Worm (Caenorhabditis elegans) whole organism, L1 larva: Measurements from ENCODE around the gene nop-1.

Experiments
- C34B4.2 ChIP-seq: sonication (generic microtip); optimal IDR thresholded peaks from 2 replicates; lab custom pipeline; 2017; ENCODE audit warnings: mild to moderate bottlenecking, missing genetic modification characterization, missing compliant biosample characterization
- F16B12.6 ChIP-seq: fragments of 150-350 bp; optimal IDR thresholded peaks from 2 replicates; lab custom pipeline; 2014; ENCODE audit warnings: missing biosample characterization, missing genetic modification characterization
- Y116A8C.19 ChIP-seq: sonication (generic microtip); optimal IDR thresholded peaks from 2 replicates; lab custom pipeline; 2016; ENCODE audit warnings: missing compliant biosample characterization, missing genetic modification characterization, borderline replicate concordance
- aha-1 ChIP-seq: fragments of 150-350 bp; optimal IDR thresholded peaks from 2 replicates; lab custom pipeline; 2014; ENCODE audit warnings: missing biosample characterization, missing genetic modification characterization
- ama-1 ChIP-seq: fragments of 150-350 bp; optimal IDR thresholded peaks from 2 replicates; lab custom pipeline; 2014
- blmp-1 ChIP-seq: fragments of 150-350 bp; optimal IDR thresholded peaks from 2 replicates; lab custom pipeline; 2014; ENCODE audit warnings: missing biosample characterization, missing genetic modification characterization
- ceh-63 ChIP-seq: fragments of 200-800 bp; sonication (Bioruptor generic); optimal IDR thresholded peaks from 2 replicates; lab custom pipeline; 2018; ENCODE audit warnings: mild to moderate bottlenecking, missing genetic modification characterization, missing compliant biosample characterization
- ceh-8 ChIP-seq: fragments of 200-800 bp; sonication (Bioruptor generic); optimal IDR thresholded peaks from 2 replicates; lab custom pipeline; 2018; ENCODE audit warnings: mild to moderate bottlenecking, missing genetic modification characterization, moderate library complexity, missing compliant biosample characterization
- ceh-88 ChIP-seq: fragments of 200-800 bp; sonication (Bioruptor generic); IDR thresholded peaks from 2 replicates; pipeline ENCODE4 v1.3.6; 2022; ENCODE audit warnings: missing genetic modification characterization, missing compliant biosample characterization
- ces-1 ChIP-seq: fragments of 150-350 bp; optimal IDR thresholded peaks from 2 replicates; lab custom pipeline; 2014; ENCODE audit warnings: missing biosample characterization, missing genetic modification reagents, missing genetic modification characterization
- dpl-1 ChIP-seq, 3 experiments: fragments of 150-350 bp in 2 of 3; sonication (generic microtip) in 1 of 3; optimal IDR thresholded peaks; 2 replicates each; lab custom pipeline; 2014 to 2017; ENCODE audit warnings: missing biosample characterization in 3 of 3, missing genetic modification characterization in 3 of 3, missing genetic modification reagents in 3 of 3
- dsc-1 ChIP-seq: sonication (generic microtip); optimal IDR thresholded peaks from 2 replicates; lab custom pipeline; 2016; ENCODE audit warnings: mild to moderate bottlenecking, missing genetic modification characterization, missing compliant biosample characterization
- efl-1 ChIP-seq, 4 experiments: fragments of 150-350 bp; optimal IDR thresholded peaks in 3 of 4; peaks in 1 of 4; 1 replicate in 1 of 4; 2 replicates in 3 of 4; lab custom pipeline; 2014; ENCODE audit warnings: missing biosample characterization in 2 of 4, missing genetic modification characterization in 2 of 4, missing genetic modification reagents in 2 of 4
- efl-3 ChIP-seq: fragments of 200-800 bp; sonication (Bioruptor generic); optimal IDR thresholded peaks from 2 replicates; lab custom pipeline; 2018; ENCODE audit warnings: mild to moderate bottlenecking, missing genetic modification characterization, missing compliant biosample characterization
- egl-27 ChIP-seq, 2 experiments: fragments of 150-350 bp in 1 of 2; sonication (generic microtip); optimal IDR thresholded peaks; 3 replicates each; lab custom pipeline; 2017 to 2018; ENCODE audit warnings: missing biosample characterization in 2 of 2, missing genetic modification characterization in 2 of 2, missing genetic modification reagents in 2 of 2
- fkh-10 ChIP-seq: sonication (generic microtip); optimal IDR thresholded peaks from 2 replicates; lab custom pipeline; 2017; ENCODE audit warnings: missing biosample characterization, missing genetic modification reagents, missing genetic modification characterization
- fkh-4 ChIP-seq: sonication (generic microtip); optimal IDR thresholded peaks from 2 replicates; lab custom pipeline; 2016; ENCODE audit warnings: missing compliant biosample characterization, missing genetic modification characterization, borderline replicate concordance
- fkh-8 ChIP-seq: sonication (generic microtip); optimal IDR thresholded peaks from 2 replicates; lab custom pipeline; 2016; ENCODE audit warnings: mild to moderate bottlenecking, missing genetic modification characterization, missing compliant biosample characterization
- fos-1 ChIP-seq: fragments of 150-350 bp; optimal IDR thresholded peaks from 2 replicates; lab custom pipeline; 2014; ENCODE audit warnings: missing biosample characterization, missing genetic modification characterization
- grh-1 ChIP-seq: fragments of 200-800 bp; sonication (Bioruptor generic); IDR thresholded peaks from 2 replicates; pipeline ENCODE4 v1.3.6; 2022; ENCODE audit warnings: missing genetic modification reagents, missing genetic modification characterization, missing compliant biosample characterization
- hlh-17 ChIP-seq: fragments of 200-800 bp; sonication (Bioruptor generic); optimal IDR thresholded peaks from 2 replicates; lab custom pipeline; 2018; ENCODE audit warnings: missing genetic modification characterization, mild to moderate bottlenecking, missing compliant biosample characterization, moderate library complexity, borderline replicate concordance
- hlh-4 ChIP-seq: sonication (generic microtip); optimal IDR thresholded peaks from 2 replicates; lab custom pipeline; 2016; ENCODE audit warnings: mild to moderate bottlenecking, missing genetic modification characterization, missing compliant biosample characterization
- irx-1 ChIP-seq: sonication (generic microtip); optimal IDR thresholded peaks from 2 replicates; lab custom pipeline; 2016; ENCODE audit warnings: missing genetic modification characterization, missing compliant biosample characterization
- lin-14 ChIP-seq: fragments of 200-800 bp; sonication (Bioruptor generic); optimal IDR thresholded peaks from 2 replicates; lab custom pipeline; 2018; ENCODE audit warnings: mild to moderate bottlenecking, missing genetic modification characterization, moderate library complexity, missing compliant biosample characterization
- lin-15B ChIP-seq: fragments of 150-350 bp; sonication (generic microtip); optimal IDR thresholded peaks from 3 replicates; lab custom pipeline; 2014; ENCODE audit warnings: missing biosample characterization, missing genetic modification characterization
- lin-35 ChIP-seq, 2 experiments: fragments of 150-350 bp; optimal IDR thresholded peaks; 2 replicates each; lab custom pipeline; 2014; ENCODE audit warnings: missing biosample characterization in 2 of 2, missing genetic modification characterization in 2 of 2, missing genetic modification reagents in 2 of 2
- lir-3 ChIP-seq: sonication (generic microtip); optimal IDR thresholded peaks from 2 replicates; lab custom pipeline; 2016; ENCODE audit warnings: mild to moderate bottlenecking, missing genetic modification characterization, moderate library complexity, missing compliant biosample characterization; ENCODE audit not compliant: poor library complexity
- lsy-2 ChIP-seq, 2 experiments: fragments of 150-350 bp; optimal IDR thresholded peaks; 2 replicates each; lab custom pipeline; 2014; ENCODE audit warnings: missing biosample characterization in 2 of 2, missing genetic modification characterization in 2 of 2
- mef-2 ChIP-seq: fragments of 150-350 bp; optimal IDR thresholded peaks from 2 replicates; lab custom pipeline; 2014; ENCODE audit warnings: missing biosample characterization, missing genetic modification characterization
- mep-1 ChIP-seq: fragments of 150-350 bp; optimal IDR thresholded peaks from 2 replicates; lab custom pipeline; 2014; ENCODE audit warnings: missing biosample characterization, missing genetic modification characterization
- nhr-11 ChIP-seq: fragments of 150-350 bp; optimal IDR thresholded peaks from 2 replicates; lab custom pipeline; 2014; ENCODE audit warnings: missing biosample characterization, missing genetic modification characterization
- nhr-19 ChIP-seq: fragments of 200-800 bp; sonication (Bioruptor generic); conservative IDR thresholded peaks from 2 replicates; pipeline ENCODE4 v1.3.6; 2022; ENCODE audit warnings: missing genetic modification characterization, missing compliant biosample characterization
- nhr-47 ChIP-seq: sonication (generic microtip); optimal IDR thresholded peaks from 2 replicates; lab custom pipeline; 2016; ENCODE audit warnings: mild to moderate bottlenecking, missing genetic modification characterization, moderate library complexity, missing compliant biosample characterization
- nhr-90 ChIP-seq: sonication (generic microtip); optimal IDR thresholded peaks from 2 replicates; lab custom pipeline; 2016; ENCODE audit warnings: mild to moderate bottlenecking, missing genetic modification characterization, missing compliant biosample characterization; ENCODE audit not compliant: poor library complexity
- rnt-1 ChIP-seq: sonication (generic microtip); optimal IDR thresholded peaks from 2 replicates; lab custom pipeline; 2016; ENCODE audit warnings: mild to moderate bottlenecking, missing genetic modification characterization, moderate library complexity, missing compliant biosample characterization
- snu-23 ChIP-seq: sonication (generic microtip); optimal IDR thresholded peaks from 2 replicates; lab custom pipeline; 2016; ENCODE audit warnings: missing genetic modification characterization, missing compliant biosample characterization
- sox-4 ChIP-seq: sonication (generic microtip); optimal IDR thresholded peaks from 2 replicates; lab custom pipeline; 2016; ENCODE audit warnings: missing genetic modification characterization, missing compliant biosample characterization
- sptf-1 ChIP-seq: fragments of 150-350 bp; optimal IDR thresholded peaks from 2 replicates; lab custom pipeline; 2014; ENCODE audit warnings: missing biosample characterization, missing genetic modification characterization
- sup-37 ChIP-seq: fragments of 200-800 bp; sonication (Bioruptor generic); optimal IDR thresholded peaks from 2 replicates; lab custom pipeline; 2018; ENCODE audit warnings: mild to moderate bottlenecking, missing genetic modification characterization, missing compliant biosample characterization
- swsn-7 ChIP-seq: sonication (generic microtip); optimal IDR thresholded peaks from 2 replicates; lab custom pipeline; 2016; ENCODE audit warnings: missing genetic modification characterization, missing compliant biosample characterization
- tbx-2 ChIP-seq: sonication (generic microtip); optimal IDR thresholded peaks from 2 replicates; lab custom pipeline; 2016; ENCODE audit warnings: missing genetic modification characterization, missing compliant biosample characterization
- unc-130 ChIP-seq: fragments of 150-350 bp; optimal IDR thresholded peaks from 2 replicates; lab custom pipeline; 2017; ENCODE audit warnings: missing biosample characterization, missing genetic modification characterization, inconsistent platforms
- unc-30 ChIP-seq: sonication (generic microtip); optimal IDR thresholded peaks from 2 replicates; lab custom pipeline; 2017; ENCODE audit warnings: missing biosample characterization, missing genetic modification characterization
- unc-98 ChIP-seq: fragments of 200-800 bp; sonication (Bioruptor generic); IDR thresholded peaks from 2 replicates; pipeline ENCODE4 v1.3.6; 2022; ENCODE audit warnings: missing genetic modification characterization, missing compliant biosample characterization
- zag-1 ChIP-seq: fragments of 150-350 bp; optimal IDR thresholded peaks from 2 replicates; lab custom pipeline; 2014; ENCODE audit warnings: missing biosample characterization, missing genetic modification characterization
- ztf-11 ChIP-seq, 2 experiments: sonication (generic microtip); optimal IDR thresholded peaks; 2 replicates each; lab custom pipeline; 2016 to 2017; ENCODE audit warnings: missing genetic modification characterization in 2 of 2, missing biosample characterization in 1 of 2, missing compliant biosample characterization in 1 of 2

The nop-1 gene

DNA sequence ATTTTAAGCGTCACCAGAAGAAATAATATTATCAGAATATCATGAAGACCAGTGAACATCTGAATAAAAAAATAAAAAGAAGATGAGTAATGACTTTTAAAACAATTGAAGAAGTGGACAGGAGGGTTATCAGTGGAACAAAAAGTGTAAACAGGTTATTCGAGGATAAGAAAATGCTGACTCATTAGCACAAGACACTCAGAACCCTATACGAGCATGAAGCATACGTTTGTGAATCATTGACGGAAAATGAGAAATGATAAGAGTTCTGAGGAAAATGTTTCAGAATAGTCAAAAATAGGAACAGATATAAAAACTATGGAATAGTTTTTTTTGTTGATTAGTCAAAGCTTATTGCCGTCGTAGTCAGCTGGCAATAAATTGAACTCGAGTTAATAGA lies 25.7 kb upstream of the nop-1 start, which contains the start of gene zmp-1:
Gene zmp-1 (minus strand): TSS at position 101 of the 400 bp plus-strand sequence.
- TF ChIP-seq fos-1 (tag; lab: Kevin White, UChicago) (no peak), nhr-47 (tag; lab: Kevin White, UChicago) (no peak), lin-15B (tag; lab: Kevin White, UChicago) (no peak), mep-1 (tag; lab: Kevin White, UChicago) (no peak), mef-2 (tag; lab: Kevin White, UChicago) (no peak), lsy-2 (tag; optimal IDR thresholded peaks at IDR 0.05; lab: Kevin White, UChicago) (no peak), hlh-4 (no peak), tbx-2 (tag; lab: Kevin White, UChicago) (no peak), aha-1 (tag; lab: Kevin White, UChicago) (no peak), unc-130 (no peak), ces-1 (GFP tag; lab: Kevin White, UChicago) (no peak), egl-27 (tag; optimal IDR thresholded peaks at IDR 0.05; lab: Kevin White, UChicago) (no peak), irx-1 (no peak), unc-98 (no peak), ceh-8 (GFP tag; lab: Kevin White, UChicago) (no peak)
- TF ChIP-seq, all 84 proteins: peak for 0

DNA sequence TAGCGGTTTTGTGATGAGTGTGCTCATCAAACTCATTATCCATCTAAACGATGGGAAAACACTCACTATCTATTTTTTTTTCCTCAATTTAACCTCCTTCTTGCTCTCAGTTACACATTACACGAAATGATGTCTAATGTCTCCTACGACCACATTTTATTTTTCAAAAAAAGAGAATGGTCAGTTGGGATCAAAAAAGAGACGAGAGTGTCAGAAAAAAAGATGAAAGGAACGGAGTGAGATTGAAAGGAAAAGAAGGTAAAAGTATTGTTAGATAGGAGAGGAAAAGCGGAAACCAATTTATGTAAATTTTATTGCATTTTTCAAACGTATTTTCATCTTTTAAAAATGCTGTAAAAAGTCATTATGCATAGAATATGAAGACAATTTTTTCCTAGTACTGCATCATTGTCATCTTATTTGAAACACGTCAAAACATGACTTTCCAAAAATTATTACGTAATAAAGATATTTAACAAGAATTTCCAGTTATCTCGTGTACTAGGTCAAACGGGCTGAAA lies 24.3 kb upstream of the nop-1 start:
- TF ChIP-seq rnt-1 (tag; lab: Kevin White, UChicago) (peak; percentile 7), sup-37 (GFP tag; lab: Kevin White, UChicago) (no peak), blmp-1 (tag; lab: Kevin White, UChicago) (peak; percentile 84), nhr-19 (GFP tag; lab: Robert Waterston, UW) (no peak), lin-14 (GFP tag; lab: Kevin White, UChicago) (peak; percentile 59), ceh-63 (no peak), lin-35 (GFP tag; optimal IDR thresholded peaks at IDR 0.05; lab: Kevin White, UChicago) (no peak)
- TF ChIP-seq, all 84 proteins: peak for 3

DNA sequence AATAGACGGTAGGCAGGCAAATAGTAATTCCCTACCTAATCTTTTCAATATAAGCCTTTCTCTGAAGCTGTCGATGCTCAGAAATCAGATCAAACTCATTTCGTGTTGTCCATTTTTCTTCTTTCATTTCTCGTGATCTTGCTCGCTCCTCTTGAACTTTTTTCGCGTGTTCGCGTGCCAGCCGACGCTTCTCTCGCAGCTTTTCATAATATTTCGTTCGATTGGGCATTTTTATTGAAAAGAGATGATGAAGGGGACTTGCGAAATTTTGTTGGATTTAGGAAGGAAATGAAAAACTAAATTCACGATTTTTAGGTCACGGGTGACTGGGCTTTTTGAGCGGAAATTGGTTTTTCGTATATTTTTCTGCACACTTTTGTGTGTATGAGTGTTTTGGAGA lies 21.5 kb upstream of the nop-1 start, which contains the start of gene EGAP1.1:
Gene EGAP1.1 (minus strand): TSS at position 229 of the 400 bp plus-strand sequence.
- peak; percentile 30 for TF ChIP-seq fkh-8
- TF ChIP-seq fkh-10 (GFP tag; lab: Kevin White, UChicago) = peak; percentile 53
- peak; percentile 32 for TF ChIP-seq lin-14 (GFP tag; lab: Kevin White, UChicago)
- TF ChIP-seq F16B12.6 (tag; lab: Kevin White, UChicago) = no peak

DNA sequence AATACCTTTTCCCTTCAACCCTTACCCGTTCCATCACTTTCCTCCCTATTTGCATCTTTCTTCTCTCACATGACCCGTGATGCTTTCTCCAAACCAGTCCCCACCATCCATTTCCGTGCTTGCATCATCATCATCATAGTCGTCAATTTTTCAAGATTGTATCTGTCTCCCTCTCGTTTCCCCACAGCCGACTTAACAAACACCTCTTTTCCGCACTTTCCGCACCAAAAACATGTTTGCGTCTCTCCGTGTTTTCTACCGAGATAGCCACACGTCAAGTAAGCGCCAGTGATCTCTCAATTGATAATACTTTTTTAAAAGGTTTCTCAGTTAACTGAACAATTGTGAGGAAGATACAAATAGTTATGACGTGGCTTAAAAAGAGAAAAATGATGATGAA lies 20.5 kb upstream of the nop-1 start:
- TF ChIP-seq nhr-19 (GFP tag; lab: Robert Waterston, UW) (peak; percentile 52), snu-23 (GFP tag; lab: Kevin White, UChicago) (peak; percentile 75), grh-1 (peak; percentile 80), dpl-1 (GFP tag; optimal IDR thresholded peaks at IDR 0.05; lab: Kevin White, UChicago) (peak in 2 of 3 experiments; percentile 19 to 30), C34B4.2 (tag; lab: Kevin White, UChicago) (no peak), blmp-1 (tag; lab: Kevin White, UChicago) (peak; percentile 99), ces-1 (GFP tag; lab: Kevin White, UChicago) (no peak), ztf-11 (tag; optimal IDR thresholded peaks at IDR 0.05; lab: Kevin White, UChicago) (no peak), unc-30 (no peak), lsy-2 (tag; optimal IDR thresholded peaks at IDR 0.05; lab: Kevin White, UChicago) (peak; percentile 28 to 63), lir-3 (tag; lab: Kevin White, UChicago) (no peak), sox-4 (no peak), dsc-1 (peak; percentile 42), Y116A8C.19 (tag; lab: Kevin White, UChicago) (no peak), ceh-88 (GFP tag; lab: Robert Waterston, UW) (no peak), F16B12.6 (tag; lab: Kevin White, UChicago) (no peak), sptf-1 (tag; lab: Kevin White, UChicago) (no peak), hlh-17 (GFP tag; lab: Kevin White, UChicago) (no peak), efl-1 (optimal IDR thresholded peaks at IDR 0.05; lab: Kevin White, UChicago) (peak in 1 of 2 experiments; percentile 34), efl-1 (GFP tag; optimal IDR thresholded peaks at IDR 0.05 in 1 of 2; lab: Kevin White, UChicago) (peak; percentile 18 to 62), zag-1 (tag; lab: Kevin White, UChicago) (no peak), swsn-7 (tag; lab: Kevin White, UChicago) (peak; percentile 13), efl-3 (GFP tag; lab: Kevin White, UChicago) (no peak), nhr-11 (tag; lab: Kevin White, UChicago) (no peak), nhr-90 (peak; percentile 63), ama-1 (peak; percentile 40), fkh-4 (no peak)
